Worm (Caenorhabditis elegans) whole organism, L3 larva: Measurements from ENCODE around the gene cwf-19L2.

Source experiments
- R02D3.7 ChIP-seq: fragments of 150-350 bp; optimal IDR thresholded peaks from 2 replicates; lab custom pipeline; 2014; ENCODE audit warnings: missing biosample characterization, missing genetic modification characterization
- aly-2 ChIP-seq: fragments of 150-350 bp; optimal IDR thresholded peaks from 2 replicates; lab custom pipeline; 2014; ENCODE audit warnings: missing biosample characterization, missing genetic modification characterization
- ama-1 ChIP-seq: fragments of 150-350 bp; optimal IDR thresholded peaks from 2 replicates; lab custom pipeline; 2018
- ceh-28 ChIP-seq: fragments of 150-350 bp; optimal IDR thresholded peaks from 2 replicates; lab custom pipeline; 2014; ENCODE audit warnings: missing biosample characterization, missing genetic modification reagents, missing genetic modification characterization
- ceh-82 ChIP-seq: fragments of 150-350 bp; optimal IDR thresholded peaks from 2 replicates; lab custom pipeline; 2014; ENCODE audit warnings: missing biosample characterization, missing genetic modification characterization
- ceh-9 ChIP-seq: sonication (generic microtip); optimal IDR thresholded peaks from 2 replicates; lab custom pipeline; 2018; ENCODE audit warnings: missing biosample characterization, missing genetic modification characterization
- daf-12 ChIP-seq: fragments of 150-350 bp; optimal IDR thresholded peaks from 2 replicates; lab custom pipeline; 2014; ENCODE audit warnings: missing biosample characterization, missing genetic modification reagents, missing genetic modification characterization
- egl-5 ChIP-seq: fragments of 150-350 bp; optimal IDR thresholded peaks from 2 replicates; lab custom pipeline; 2017; ENCODE audit warnings: missing biosample characterization, missing genetic modification reagents, missing genetic modification characterization, inconsistent platforms
- elt-1 ChIP-seq: fragments of 150-350 bp; optimal IDR thresholded peaks from 2 replicates; lab custom pipeline; 2014; ENCODE audit warnings: missing biosample characterization, missing genetic modification characterization
- elt-2 ChIP-seq: sonication (generic microtip); optimal IDR thresholded peaks from 2 replicates; lab custom pipeline; 2016; ENCODE audit warnings: missing genetic modification reagents, mild to moderate bottlenecking, missing genetic modification characterization, missing compliant biosample characterization
- fkh-10 ChIP-seq: sonication (generic microtip); optimal IDR thresholded peaks from 2 replicates; lab custom pipeline; 2017; ENCODE audit warnings: missing biosample characterization, missing genetic modification reagents, missing genetic modification characterization
- hmg-11 ChIP-seq: sonication (generic microtip); optimal IDR thresholded peaks from 2 replicates; lab custom pipeline; 2016; ENCODE audit warnings: missing genetic modification characterization, missing compliant biosample characterization
- jun-1 ChIP-seq: fragments of 150-350 bp; optimal IDR thresholded peaks from 2 replicates; lab custom pipeline; 2014; ENCODE audit warnings: missing biosample characterization, missing genetic modification reagents, missing genetic modification characterization
- lin-15B ChIP-seq: fragments of 150-350 bp; optimal IDR thresholded peaks from 2 replicates; lab custom pipeline; 2014; ENCODE audit warnings: missing biosample characterization, missing genetic modification characterization
- lsy-12 ChIP-seq: sonication (generic microtip); optimal IDR thresholded peaks from 2 replicates; lab custom pipeline; 2016; ENCODE audit warnings: mild to moderate bottlenecking, missing genetic modification characterization, missing compliant biosample characterization
- mdl-1 ChIP-seq: fragments of 150-350 bp; optimal IDR thresholded peaks from 2 replicates; lab custom pipeline; 2014; ENCODE audit warnings: missing biosample characterization, missing genetic modification characterization
- mml-1 ChIP-seq: fragments of 150-350 bp; sonication (generic microtip); optimal IDR thresholded peaks from 3 replicates; lab custom pipeline; 2014; ENCODE audit warnings: missing biosample characterization, missing genetic modification characterization
- nfya-1 ChIP-seq: sonication (generic microtip); optimal IDR thresholded peaks from 2 replicates; lab custom pipeline; 2017; ENCODE audit warnings: missing genetic modification characterization, mild to moderate bottlenecking, missing compliant biosample characterization, antibody characterized with exemption, moderate library complexity; ENCODE audit not compliant: insufficient read depth
- nhr-11 ChIP-seq: fragments of 150-350 bp; optimal IDR thresholded peaks from 2 replicates; lab custom pipeline; 2014; ENCODE audit warnings: missing biosample characterization, missing genetic modification characterization
- nhr-12 ChIP-seq: fragments of 150-350 bp; optimal IDR thresholded peaks from 2 replicates; lab custom pipeline; 2014; ENCODE audit warnings: missing biosample characterization, missing genetic modification characterization
- nhr-23 ChIP-seq: fragments of 150-350 bp; optimal IDR thresholded peaks from 2 replicates; lab custom pipeline; 2014; ENCODE audit warnings: missing biosample characterization, missing genetic modification reagents, missing genetic modification characterization
- nhr-237 ChIP-seq: fragments of 150-350 bp; optimal IDR thresholded peaks from 2 replicates; lab custom pipeline; 2014; ENCODE audit warnings: missing biosample characterization, missing genetic modification characterization
- nhr-28 ChIP-seq: fragments of 150-350 bp; optimal IDR thresholded peaks from 2 replicates; lab custom pipeline; 2014; ENCODE audit warnings: missing biosample characterization, missing genetic modification characterization
- nhr-77 ChIP-seq: fragments of 150-350 bp; optimal IDR thresholded peaks from 2 replicates; lab custom pipeline; 2014; ENCODE audit warnings: missing biosample characterization, missing genetic modification characterization
- pha-4 ChIP-seq: fragments of 150-350 bp; optimal IDR thresholded peaks from 2 replicates; lab custom pipeline; 2014; ENCODE audit warnings: missing biosample characterization, missing genetic modification reagents, missing genetic modification characterization
- pqm-1 ChIP-seq: fragments of 150-350 bp; optimal IDR thresholded peaks from 2 replicates; lab custom pipeline; 2017; ENCODE audit warnings: missing biosample characterization, missing genetic modification characterization, inconsistent platforms
- sea-2 ChIP-seq: fragments of 150-350 bp; sonication (generic microtip); optimal IDR thresholded peaks from 4 replicates; lab custom pipeline; 2014; ENCODE audit warnings: missing biosample characterization, missing genetic modification reagents, missing genetic modification characterization
- tbx-2 ChIP-seq: sonication (generic microtip); optimal IDR thresholded peaks from 2 replicates; lab custom pipeline; 2016; ENCODE audit warnings: mild to moderate bottlenecking, missing genetic modification characterization, missing compliant biosample characterization
- unc-62 ChIP-seq: fragments of 150-350 bp; sonication (generic microtip); optimal IDR thresholded peaks from 4 replicates; lab custom pipeline; 2014; ENCODE audit warnings: missing biosample characterization, missing genetic modification reagents, missing genetic modification characterization
- zag-1 ChIP-seq: fragments of 150-350 bp; optimal IDR thresholded peaks from 2 replicates; lab custom pipeline; 2014; ENCODE audit warnings: missing biosample characterization, missing genetic modification characterization

The cwf-19L2 gene

DNA sequence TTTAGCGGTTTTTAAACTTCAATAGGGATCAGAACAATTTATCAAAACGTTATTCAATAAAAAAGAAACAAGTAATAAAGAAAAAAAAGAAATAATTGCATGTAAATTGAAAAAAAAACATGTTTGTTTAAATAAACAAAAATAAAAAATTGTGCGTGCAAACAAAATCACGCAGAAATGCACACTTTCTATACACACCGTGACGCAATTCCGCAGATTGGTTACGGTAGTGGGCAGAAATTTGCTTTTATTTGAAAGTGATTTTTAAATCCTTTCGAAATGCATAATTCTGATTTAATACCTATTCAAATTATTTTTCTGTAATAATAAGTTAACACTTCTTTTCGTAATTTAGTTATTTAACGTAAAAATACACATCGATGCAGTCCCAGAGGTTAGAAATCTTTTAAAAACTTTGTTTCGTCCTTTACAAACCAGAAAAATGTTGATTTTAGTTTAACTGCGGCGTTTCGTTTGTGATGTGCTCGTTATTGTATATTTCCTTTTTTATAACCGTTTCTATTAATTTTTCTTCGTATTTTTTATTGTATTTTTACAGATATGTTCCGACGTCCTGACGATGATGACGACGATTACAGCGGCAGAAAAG, at the start of gene cwf-19L2:
cwf-19L2 (plus strand) TSS at position 560 of the 610 bp plus-strand sequence.
- TF ChIP-seq pha-4 (tag; lab: Kevin White, UChicago): peak; percentile 52
- no peak for TF ChIP-seq nhr-12
- TF ChIP-seq, all 47 proteins: peak for 1

DNA sequence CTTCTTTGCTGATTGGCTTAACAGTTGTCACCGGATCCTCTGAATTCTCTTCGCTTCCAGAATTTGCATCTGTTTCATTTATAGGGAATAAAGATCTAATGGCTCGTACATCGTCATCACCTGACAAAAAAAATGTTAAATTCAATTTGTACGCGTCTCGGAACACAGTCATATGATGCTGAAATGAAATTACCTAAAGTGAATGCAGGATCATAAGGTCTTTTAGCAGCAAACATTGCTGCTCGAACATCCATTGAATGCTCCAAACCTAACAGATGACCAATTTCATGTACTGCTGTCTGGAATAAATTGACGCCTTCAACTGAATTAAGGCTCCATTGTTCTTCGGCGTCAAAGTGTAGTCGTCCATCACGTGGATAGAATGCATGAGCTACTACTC, 47.0 kb upstream of the cwf-19L2 start:
- no peak for TF ChIP-seq tbx-2 (tag; lab: Kevin White, UChicago)
- TF ChIP-seq ceh-82 (tag; lab: Kevin White, UChicago): no peak
- TF ChIP-seq nhr-11 (tag; lab: Kevin White, UChicago): no peak
- TF ChIP-seq fkh-10 (GFP tag; lab: Kevin White, UChicago): peak; percentile 81
- TF ChIP-seq elt-2 (tag; lab: Kevin White, UChicago): no peak

DNA sequence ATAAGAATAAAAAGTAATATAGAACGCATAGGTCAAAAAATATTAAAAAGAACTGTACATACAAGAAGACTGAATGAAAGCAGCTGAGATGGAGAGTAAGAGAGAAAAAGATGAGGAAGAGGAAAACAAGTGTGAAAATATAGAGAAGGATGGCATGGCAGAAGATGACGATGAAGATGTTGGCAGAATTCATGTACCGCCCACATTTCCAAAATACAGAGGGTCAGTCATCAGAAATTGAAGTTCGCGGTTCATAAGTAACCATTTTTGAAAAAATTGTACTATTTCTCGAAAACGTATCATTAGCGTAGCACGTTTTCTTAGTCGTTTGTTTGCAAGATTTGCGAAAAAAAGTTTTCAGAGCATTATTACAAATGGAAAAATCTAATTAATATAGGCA, 45.7 kb upstream of the cwf-19L2 start, which contains the start of gene zmp-6:
zmp-6 (minus strand) TSS at position 101 of the 400 bp plus-strand sequence.
- TF ChIP-seq nhr-23 (tag; lab: Kevin White, UChicago) (no peak), pqm-1 (tag; lab: Kevin White, UChicago) (no peak), ceh-82 (tag; lab: Kevin White, UChicago) (no peak), tbx-2 (tag; lab: Kevin White, UChicago) (no peak), aly-2 (no peak), fkh-10 (GFP tag; lab: Kevin White, UChicago) (no peak), ceh-28 (no peak)
- TF ChIP-seq, all 47 proteins: peak for 0

DNA sequence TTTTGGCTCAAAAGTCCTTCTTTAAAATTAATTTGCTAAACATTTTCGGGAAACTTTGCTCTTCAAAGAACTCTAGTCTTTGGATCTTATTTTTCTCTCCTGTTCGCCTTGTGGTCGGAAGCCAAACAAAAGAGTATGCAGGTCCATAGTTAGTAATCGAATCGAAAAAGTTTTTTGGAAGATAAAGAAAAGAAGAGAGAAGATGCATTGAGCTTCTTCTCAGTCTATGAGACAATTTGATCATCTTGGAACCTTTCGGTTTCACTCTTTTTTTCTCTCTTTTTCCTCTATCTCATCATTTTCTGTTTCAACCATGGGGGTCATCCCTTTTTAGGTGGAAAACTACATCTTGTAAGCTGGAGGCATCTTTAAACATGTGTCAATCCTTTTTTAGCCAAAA, 39.8 kb upstream of the cwf-19L2 start:
- TF ChIP-seq ama-1 (no peak), nfya-1 (tag; lab: Kevin White, UChicago) (peak; percentile 16), fkh-10 (GFP tag; lab: Kevin White, UChicago) (peak; percentile 71)
- TF ChIP-seq, all 47 proteins: peak for 2

DNA sequence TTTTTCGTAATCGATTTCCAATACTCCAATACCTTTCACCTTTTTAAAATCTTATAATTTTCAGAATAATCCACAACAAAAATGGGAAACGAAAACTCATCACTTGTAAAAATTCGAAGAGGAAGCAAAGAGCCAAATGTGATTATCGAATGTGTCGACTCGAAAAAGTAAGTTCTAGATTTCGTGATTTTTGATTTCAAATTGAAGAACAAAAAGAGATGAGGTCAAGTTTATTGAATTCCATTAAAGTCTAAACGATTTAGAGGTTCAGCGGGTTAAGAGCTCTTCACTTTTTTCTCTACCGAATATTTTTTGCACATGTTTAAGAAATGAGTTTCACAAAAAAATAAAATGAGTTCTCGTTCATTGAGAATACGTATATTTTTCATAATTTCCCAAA, 34.5 kb upstream of the cwf-19L2 start, which contains the start of gene B0361.4:
B0361.4 (plus strand) TSS at position 61 of the 400 bp plus-strand sequence.
- TF ChIP-seq mdl-1 (tag; lab: Kevin White, UChicago) (no peak), fkh-10 (GFP tag; lab: Kevin White, UChicago) (peak; percentile 93)
- TF ChIP-seq, all 47 proteins: peak for 1

DNA sequence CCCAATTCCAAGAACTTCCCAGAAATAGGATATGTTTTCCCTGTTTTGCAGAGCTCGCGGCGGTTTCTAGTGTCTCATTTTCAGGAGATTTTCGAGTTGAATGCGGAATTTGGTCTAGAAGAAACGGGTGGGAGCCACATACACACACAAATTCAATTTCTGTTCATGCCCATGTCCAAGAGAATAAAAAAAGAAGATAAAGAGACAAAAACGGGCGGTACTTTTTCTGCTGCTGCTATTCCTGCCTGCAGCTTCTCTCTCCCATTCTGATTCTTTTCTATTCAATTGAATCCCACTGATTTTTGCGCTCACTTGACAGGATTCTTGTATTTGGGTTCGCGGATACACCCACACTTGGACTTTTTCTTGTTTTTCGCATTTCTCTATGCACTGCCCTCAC, 30.8 kb upstream of the cwf-19L2 start:
- TF ChIP-seq fkh-10 (GFP tag; lab: Kevin White, UChicago) (peak; percentile 72), jun-1 (tag; lab: Kevin White, UChicago) (no peak)

DNA sequence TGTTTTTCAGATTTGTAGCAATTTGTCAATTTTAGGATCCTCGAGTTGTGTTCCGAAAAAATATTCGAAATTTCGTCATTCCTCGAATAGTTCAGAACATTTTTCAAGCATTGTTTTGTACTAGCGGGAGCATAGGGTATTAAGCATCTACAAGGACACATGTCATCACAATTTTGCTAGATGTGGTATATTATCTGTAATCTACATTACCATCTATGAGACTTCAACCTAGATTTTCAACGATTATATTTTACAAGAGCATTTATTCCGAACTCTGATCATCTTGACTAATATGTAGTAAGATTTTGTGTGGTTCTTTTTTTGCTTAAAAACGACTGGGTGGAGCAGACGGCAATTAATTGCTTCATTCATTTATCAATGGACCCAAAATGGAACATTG, 30.4 kb upstream of the cwf-19L2 start:
- no peak for TF ChIP-seq unc-62 (GFP tag; lab: Kevin White, UChicago)
- TF ChIP-seq R02D3.7 (tag; lab: Kevin White, UChicago): no peak
- TF ChIP-seq nhr-28 (tag; lab: Kevin White, UChicago): no peak
- TF ChIP-seq ceh-9 (tag; lab: Kevin White, UChicago): no peak
- no peak for TF ChIP-seq hmg-11 (tag; lab: Kevin White, UChicago)
- no peak for TF ChIP-seq nhr-77 (tag; lab: Kevin White, UChicago)

DNA sequence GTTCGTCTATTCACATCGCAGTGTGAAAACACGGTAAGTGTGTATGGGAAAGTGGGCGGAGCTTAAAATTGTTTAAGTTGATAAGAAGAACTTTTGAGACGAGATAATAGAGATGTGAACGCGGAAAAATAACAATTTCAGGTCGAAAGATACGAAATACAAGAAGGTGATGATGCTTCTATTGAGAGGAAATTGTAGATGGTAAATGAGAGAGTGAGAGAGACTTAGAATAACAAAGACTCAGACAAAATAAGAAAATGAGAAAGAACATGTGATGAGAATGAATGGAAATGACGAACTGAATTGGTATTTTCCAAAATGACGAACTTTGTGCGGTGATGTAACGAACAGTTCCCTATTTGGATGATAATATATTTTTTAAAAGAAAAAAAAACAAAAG, 22.4 kb upstream of the cwf-19L2 start:
- TF ChIP-seq sea-2 (no peak), nhr-237 (tag; lab: Kevin White, UChicago) (no peak), nhr-77 (tag; lab: Kevin White, UChicago) (no peak), pqm-1 (tag; lab: Kevin White, UChicago) (no peak), nhr-23 (tag; lab: Kevin White, UChicago) (peak; percentile 42), lsy-12 (tag; lab: Kevin White, UChicago) (no peak), daf-12 (tag; lab: Kevin White, UChicago) (no peak), mml-1 (no peak), egl-5 (no peak), zag-1 (tag; lab: Kevin White, UChicago) (no peak), pha-4 (tag; lab: Kevin White, UChicago) (peak; percentile 12), fkh-10 (GFP tag; lab: Kevin White, UChicago) (no peak), nhr-12 (no peak), elt-1 (no peak), nhr-28 (tag; lab: Kevin White, UChicago) (no peak), lin-15B (tag; lab: Kevin White, UChicago) (no peak), elt-2 (tag; lab: Kevin White, UChicago) (peak; percentile 51)
